Fruit fly (Drosophila melanogaster): ENCODE data around the gene CG10616.

Gene CG10616

DNA sequence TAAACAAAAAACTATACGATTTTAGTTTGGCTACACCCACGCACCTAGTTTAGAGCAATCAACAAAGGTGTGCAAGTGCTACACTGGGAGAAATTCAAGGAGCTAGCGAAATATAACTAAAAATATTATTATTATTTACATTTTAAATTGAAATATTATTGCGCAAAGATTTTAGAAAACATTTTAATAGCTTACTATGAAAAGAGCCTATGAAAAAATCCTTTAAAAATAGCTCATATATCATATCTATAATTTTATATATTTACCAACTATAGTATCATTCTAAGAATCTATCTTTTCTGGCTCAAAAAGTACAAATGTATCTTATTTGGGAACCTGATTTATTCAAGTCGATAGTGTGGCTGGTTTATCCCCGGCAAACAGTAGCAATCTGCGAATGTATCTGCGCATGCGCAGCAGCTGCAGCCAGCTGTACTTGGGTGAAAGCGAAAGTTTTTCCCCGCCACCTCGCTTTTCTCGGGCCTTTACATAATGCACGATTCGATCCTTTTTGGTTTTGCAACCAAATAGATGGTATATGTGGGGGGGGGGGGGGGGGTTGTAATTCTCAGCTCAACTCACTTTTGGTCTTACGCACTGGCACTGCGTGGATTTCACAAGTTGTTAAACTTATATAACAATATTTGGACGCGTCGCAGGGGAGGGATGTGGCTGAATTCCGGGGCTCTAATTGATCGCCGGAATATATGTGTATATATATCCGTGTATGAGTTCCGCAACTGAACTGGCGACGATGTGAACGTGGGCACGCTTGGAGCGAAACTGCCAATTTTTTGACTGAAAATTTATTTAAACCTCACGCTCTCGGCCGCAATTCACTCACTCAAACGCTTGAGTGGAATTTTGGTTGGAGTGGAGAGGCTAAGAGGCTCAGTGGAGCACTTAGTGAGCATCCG lies 25.2 kb downstream of the CG10616 start, which contains the start of gene CG10657 (continued):
- TF ChIP-seq CG8281 (tag; optimal IDR thresholded peaks at IDR 0.05) (no peak), Sry-δ (GFP tag; optimal IDR thresholded peaks at IDR 0.05) (no peak), z (GFP tag; IDR thresholded peaks at IDR 0.05) (peak; percentile 96), bowl (GFP tag; IDR thresholded peaks at IDR 0.05) (no peak), amos (GFP tag; IDR thresholded peaks at IDR 0.05; ENCODE audit: partially characterized antibody) (peak; percentile 24; the same call in 1 of the 2 replicates), crol (GFP tag; IDR thresholded peaks at IDR 0.05) (peak; percentile 57; the same call in 1 of the 2 replicates), phol (tag; optimal IDR thresholded peaks at IDR 0.05) (no peak), Opbp (GFP tag; IDR thresholded peaks at IDR 0.05; ENCODE audit: partially characterized antibody) (peak; percentile 55; the same call in 1 of the 3 replicates), CG6689 (GFP tag; IDR thresholded peaks at IDR 0.05) (0 out of 2 replicates have a peak, but pooled peaks have one; percentile 11), mld (GFP tag; IDR thresholded peaks at IDR 0.05; ENCODE audit: partially characterized antibody) (no peak), CG4854 (GFP tag; optimal IDR thresholded peaks at IDR 0.05) (no peak), CG11247 (GFP tag; IDR thresholded peaks at IDR 0.05) (no peak), dysf (GFP tag; IDR thresholded peaks at IDR 0.05) (peak; percentile 37; the same call in 1 of the 3 replicates), chinmo (GFP tag; IDR thresholded peaks at IDR 0.05; ENCODE audit: partially characterized antibody) (peak; percentile 84; the same call in 2 of the 4 replicates), sd (tag; optimal IDR thresholded peaks at IDR 0.05) (peak; percentile 81), CG12769 (tag; optimal IDR thresholded peaks at IDR 0.05) (peak; percentile 47)

DNA sequence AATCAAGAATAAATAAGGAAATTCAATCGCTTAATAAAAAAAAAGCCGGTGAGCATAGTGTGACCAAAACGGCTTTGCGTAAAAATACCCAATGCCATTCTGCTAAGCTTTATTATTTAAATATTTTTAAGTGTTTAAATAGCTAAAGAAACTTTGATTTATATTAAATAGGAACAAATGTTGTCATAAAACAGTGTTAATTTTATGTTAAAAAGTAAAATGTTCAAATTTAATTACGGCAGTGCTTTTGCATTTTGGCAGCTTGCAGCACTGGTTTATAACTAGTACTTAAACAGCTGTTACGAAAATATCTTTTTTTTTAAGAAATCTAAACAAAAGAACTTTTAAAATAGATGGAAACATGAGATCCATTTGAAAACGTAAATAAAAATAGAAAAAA lies 29.7 kb downstream of the CG10616 start, which contains the start of the genes CG10638 and CG10681:
Gene CG10638, minus strand, starts transcription at position 63 of the 400 bp plus-strand sequence.
Gene CG10681, plus strand, starts transcription at position 265 of the 400 bp plus-strand sequence.
- TF ChIP-seq grau (tag; optimal IDR thresholded peaks at IDR 0.05) = peak; percentile 53
- TF ChIP-seq gsb-n (tag; optimal IDR thresholded peaks at IDR 0.05) = peak; percentile 40
- peak; percentile 73 for TF ChIP-seq CG9797 (GFP tag; optimal IDR thresholded peaks at IDR 0.05)
- peak; percentile 49 for TF ChIP-seq CG5245 (GFP tag; optimal IDR thresholded peaks at IDR 0.05)
- TF ChIP-seq Awh (GFP tag; IDR thresholded peaks at IDR 0.05) = no peak
- peak; percentile 43 for TF ChIP-seq CG1603 (tag; optimal IDR thresholded peaks at IDR 0.05)
- peak in 1 of 2 experiments; percentile 50 for TF ChIP-seq dpn (GFP tag; optimal IDR thresholded peaks at IDR 0.05)
- TF ChIP-seq tx (GFP tag; optimal IDR thresholded peaks at IDR 0.05) = peak; percentile 17
- TF ChIP-seq CG10543 (GFP tag; optimal IDR thresholded peaks at IDR 0.05) = peak; percentile 9
- no peak for TF ChIP-seq pb (GFP tag; optimal IDR thresholded peaks at IDR 0.05)
- peak; percentile 67 for TF ChIP-seq CG3847 (GFP tag; IDR thresholded peaks at IDR 0.05)
- peak; percentile 95 for TF ChIP-seq CG2116 (GFP tag; optimal IDR thresholded peaks at IDR 0.05)
- peak; percentile 39 for TF ChIP-seq CG15269 (tag; optimal IDR thresholded peaks at IDR 0.05)
- peak; percentile 28 for TF ChIP-seq tap (tag; optimal IDR thresholded peaks at IDR 0.05)
- no peak for TF ChIP-seq stc (GFP tag; IDR thresholded peaks at IDR 0.05)
- peak; percentile 50 for TF ChIP-seq vvl (GFP tag; IDR thresholded peaks at IDR 0.05)
- peak; percentile 33 for TF ChIP-seq CG30020 (tag; optimal IDR thresholded peaks at IDR 0.05)
- TF ChIP-seq CG18011 (GFP tag; optimal IDR thresholded peaks at IDR 0.05) = peak; percentile 30
- TF ChIP-seq Asciz (GFP tag; optimal IDR thresholded peaks at IDR 0.05) = peak; percentile 24
- TF ChIP-seq Bgb (GFP tag; IDR thresholded peaks at IDR 0.05; ENCODE audit: partially characterized antibody) = no peak
- no peak for TF ChIP-seq sim (GFP tag; IDR thresholded peaks at IDR 0.05)
- peak; percentile 97 for TF ChIP-seq sqz (GFP tag; optimal IDR thresholded peaks at IDR 0.05)
- peak; percentile 18 for TF ChIP-seq CG16863 (GFP tag; optimal IDR thresholded peaks at IDR 0.05)
- TF ChIP-seq lola (GFP tag; optimal IDR thresholded peaks at IDR 0.05) = peak in 1 of 3 experiments; percentile 37
- peak; percentile 45 for TF ChIP-seq Lhr (GFP tag; optimal IDR thresholded peaks at IDR 0.05)
- TF ChIP-seq pho (GFP tag; optimal IDR thresholded peaks at IDR 0.05) = peak; percentile 2
- TF ChIP-seq CG15601 (tag; optimal IDR thresholded peaks at IDR 0.05) = peak; percentile 31
- no peak for TF ChIP-seq ham (GFP tag; IDR thresholded peaks at IDR 0.05)
- no peak for TF ChIP-seq TFAM (GFP tag; optimal IDR thresholded peaks at IDR 0.05)
- TF ChIP-seq twi (tag; optimal IDR thresholded peaks at IDR 0.05) = no peak
- TF ChIP-seq inv (GFP tag; IDR thresholded peaks at IDR 0.05; ENCODE audit: partially characterized antibody) = no peak
